Worm (Caenorhabditis elegans) whole organism, L3 larva: ENCODE data around the gene R12H7.4.

ENCODE experiments used
- R02D3.7 ChIP-seq: fragments of 150-350 bp; optimal IDR thresholded peaks from 2 replicates; lab custom pipeline; 2014; ENCODE audit warnings: missing biosample characterization, missing genetic modification characterization
- ama-1 ChIP-seq: fragments of 150-350 bp; optimal IDR thresholded peaks from 2 replicates; lab custom pipeline; 2018
- ceh-28 ChIP-seq: fragments of 150-350 bp; optimal IDR thresholded peaks from 2 replicates; lab custom pipeline; 2014; ENCODE audit warnings: missing biosample characterization, missing genetic modification reagents, missing genetic modification characterization
- ceh-9 ChIP-seq: sonication (generic microtip); optimal IDR thresholded peaks from 2 replicates; lab custom pipeline; 2018; ENCODE audit warnings: missing biosample characterization, missing genetic modification characterization
- egl-27 ChIP-seq: sonication (generic microtip); optimal IDR thresholded peaks from 4 replicates; lab custom pipeline; 2017; ENCODE audit warnings: missing biosample characterization, missing genetic modification reagents, missing genetic modification characterization
- elt-1 ChIP-seq: fragments of 150-350 bp; optimal IDR thresholded peaks from 2 replicates; lab custom pipeline; 2014; ENCODE audit warnings: missing biosample characterization, missing genetic modification characterization
- nhr-12 ChIP-seq: fragments of 150-350 bp; optimal IDR thresholded peaks from 2 replicates; lab custom pipeline; 2014; ENCODE audit warnings: missing biosample characterization, missing genetic modification characterization
- unc-62 ChIP-seq: fragments of 150-350 bp; sonication (generic microtip); optimal IDR thresholded peaks from 4 replicates; lab custom pipeline; 2014; ENCODE audit warnings: missing biosample characterization, missing genetic modification reagents, missing genetic modification characterization
- ztf-11 ChIP-seq: fragments of 150-350 bp; optimal IDR thresholded peaks from 2 replicates; lab custom pipeline; 2014; ENCODE audit warnings: missing biosample characterization, missing genetic modification characterization
- ztf-4 ChIP-seq: fragments of 150-350 bp; optimal IDR thresholded peaks from 2 replicates; lab custom pipeline; 2014; ENCODE audit warnings: missing biosample characterization, missing genetic modification characterization

ce11 chrX:13190912-13191311 is 26.0 kb upstream of the R12H7.4 start, which contains the start of gene gpa-6:
- no peak for TF ChIP-seq R02D3.7 (tag; lab: Kevin White, UChicago)
- TF ChIP-seq nhr-12 (tag; lab: Kevin White, UChicago): no peak
- no peak for TF ChIP-seq elt-1 (tag; lab: Kevin White, UChicago)
- no peak for TF ChIP-seq egl-27 (tag; lab: Kevin White, UChicago)
- TF ChIP-seq ama-1 (lab: Kevin White, UChicago): no peak
- TF ChIP-seq unc-62 (GFP tag; lab: Kevin White, UChicago): no peak
- TF ChIP-seq ztf-4 (tag; lab: Kevin White, UChicago): no peak
- no peak for TF ChIP-seq ceh-9 (tag; lab: Kevin White, UChicago)
- no peak for TF ChIP-seq ztf-11
- no peak for TF ChIP-seq ceh-28 (tag; lab: Kevin White, UChicago)
